Fruit fly (Drosophila melanogaster): ENCODE data around the gene Rbcn-3A.

The Rbcn-3A gene

dm6 chrX:6224225-6225190 lies 30.8 kb downstream of the Rbcn-3A start, which contains the start of gene sqh (continued):
- TF ChIP-seq CG10654 (GFP tag; optimal IDR thresholded peaks at IDR 0.05) (peak; percentile 72), Dek (tag; optimal IDR thresholded peaks at IDR 0.05) (peak; percentile 88), slou (GFP tag; optimal IDR thresholded peaks at IDR 0.05) (peak; percentile 72), ewg (GFP tag; optimal IDR thresholded peaks at IDR 0.05) (peak; percentile 88), lilli (GFP tag; optimal IDR thresholded peaks at IDR 0.05) (peak; percentile 85), ara (GFP tag; IDR thresholded peaks at IDR 0.05) (peak; percentile 86), ase (GFP tag; IDR thresholded peaks at IDR 0.05) (peak; percentile 80), CG15601 (tag; optimal IDR thresholded peaks at IDR 0.05) (peak; percentile 78), Trl (optimal IDR thresholded peaks at IDR 0.05) (peak; percentile 36 to 49), Trl (GFP tag; optimal IDR thresholded peaks at IDR 0.05) (peak; percentile 26), CG17385 (GFP tag; optimal IDR thresholded peaks at IDR 0.05) (peak; percentile 84), gem (tag; optimal IDR thresholded peaks at IDR 0.05) (peak; percentile 92), kay (GFP tag; optimal IDR thresholded peaks at IDR 0.05) (peak; percentile 99), Side (GFP tag; optimal IDR thresholded peaks at IDR 0.05) (no peak), CG7987 (GFP tag; optimal IDR thresholded peaks at IDR 0.05) (peak; percentile 66), CG13287 (GFP tag; IDR thresholded peaks at IDR 0.05; ENCODE audit: partially characterized antibody) (peak; percentile 8; the same call in 1 of the 2 replicates), MTF-1 (GFP tag; optimal IDR thresholded peaks at IDR 0.05; ENCODE audit: borderline replicate concordance) (peak; percentile 47), CG2712 (tag; optimal IDR thresholded peaks at IDR 0.05) (peak; percentile 88), vnd (GFP tag; IDR thresholded peaks at IDR 0.05; ENCODE audit: partially characterized antibody) (no peak), CG10321 (GFP tag; IDR thresholded peaks at IDR 0.05) (peak; percentile 63; the same call in 1 of the 2 replicates), Dip2 (GFP tag; IDR thresholded peaks at IDR 0.05) (peak; percentile 48; the same call in 1 of the 2 replicates), Gsc (GFP tag; IDR thresholded peaks at IDR 0.05) (peak; percentile 85), Dad (GFP tag; optimal IDR thresholded peaks at IDR 0.05) (no peak), CG10543 (GFP tag; optimal IDR thresholded peaks at IDR 0.05) (peak; percentile 93), Dp (GFP tag; optimal IDR thresholded peaks at IDR 0.05) (no peak), D19A (tag; optimal IDR thresholded peaks at IDR 0.05) (peak; percentile 83), CG1233 (GFP tag; optimal IDR thresholded peaks at IDR 0.05) (peak; percentile 84), p53 (GFP tag; optimal IDR thresholded peaks at IDR 0.05) (no peak), gt (GFP tag; IDR thresholded peaks at IDR 0.05) (peak; percentile 66; the same call in 1 of the 2 replicates), rib (GFP tag; IDR thresholded peaks at IDR 0.05) (peak; percentile 83; the same call in 1 of the 2 replicates), da (GFP tag; optimal IDR thresholded peaks at IDR 0.05) (no peak), ATbp (GFP tag; optimal IDR thresholded peaks at IDR 0.05) (peak; percentile 80), CG17328 (GFP tag; IDR thresholded peaks at IDR 0.05) (peak; percentile 87), fd96Cb (tag; optimal IDR thresholded peaks at IDR 0.05) (peak; percentile 80), HLHmδ (GFP tag; optimal IDR thresholded peaks at IDR 0.05) (no peak), CG7745 (tag; optimal IDR thresholded peaks at IDR 0.05) (no peak), pzg (GFP tag; optimal IDR thresholded peaks at IDR 0.05) (no peak), CG2120 (GFP tag; optimal IDR thresholded peaks at IDR 0.05) (peak; percentile 83), CG13775 (GFP tag; optimal IDR thresholded peaks at IDR 0.05) (peak; percentile 85), gcm2 (GFP tag; optimal IDR thresholded peaks at IDR 0.05) (peak; percentile 68), CG4730 (GFP tag; IDR thresholded peaks at IDR 0.05) (peak; percentile 84), CG18619 (GFP tag; optimal IDR thresholded peaks at IDR 0.05) (peak; percentile 93), pnt (GFP tag; optimal IDR thresholded peaks at IDR 0.05) (no peak), wdn (GFP tag; IDR thresholded peaks at IDR 0.05) (peak; percentile 85), CG13424 (tag; optimal IDR thresholded peaks at IDR 0.05) (peak; percentile 92), cato (GFP tag; optimal IDR thresholded peaks at IDR 0.05; ENCODE audit: borderline replicate concordance) (peak; percentile 62), Bdp1 (GFP tag; optimal IDR thresholded peaks at IDR 0.05) (peak; percentile 24), CG6654 (GFP tag; optimal IDR thresholded peaks at IDR 0.05) (peak; percentile 39)
